Worm (Caenorhabditis elegans) whole organism, mixed stage, embryonic: Measurements from ENCODE around the gene F46E10.3.

Experiments
- M03D4.4 ChIP-seq: sonication (generic microtip); optimal IDR thresholded peaks from 2 replicates; lab custom pipeline; 2017; ENCODE audit warnings: mild to moderate bottlenecking, missing genetic modification characterization, missing compliant biosample characterization
- bed-3 ChIP-seq: fragments of 200-800 bp; sonication (Bioruptor generic); optimal IDR thresholded peaks from 3 replicates; lab custom pipeline; 2018; ENCODE audit warnings: mild to moderate bottlenecking, missing genetic modification characterization, moderate library complexity, missing compliant biosample characterization
- ceh-39 ChIP-seq: fragments of 150-350 bp; optimal IDR thresholded peaks from 2 replicates; lab custom pipeline; 2014; ENCODE audit warnings: missing biosample characterization, missing genetic modification characterization
- ceh-43 ChIP-seq: fragments of 200-800 bp; sonication (Bioruptor generic); optimal IDR thresholded peaks from 2 replicates; lab custom pipeline; 2018; ENCODE audit warnings: mild to moderate bottlenecking, missing genetic modification characterization, moderate library complexity, missing compliant biosample characterization
- ceh-83 ChIP-seq: fragments of 200-800 bp; sonication (Bioruptor generic); optimal IDR thresholded peaks from 2 replicates; lab custom pipeline; 2018; ENCODE audit warnings: mild to moderate bottlenecking, missing genetic modification characterization, missing compliant biosample characterization
- ces-1 ChIP-seq: fragments of 150-350 bp; optimal IDR thresholded peaks from 2 replicates; lab custom pipeline; 2014; ENCODE audit warnings: missing biosample characterization, missing genetic modification reagents, missing genetic modification characterization
- drap-1 ChIP-seq: fragments of 200-800 bp; sonication (Bioruptor generic); optimal IDR thresholded peaks from 3 replicates; lab custom pipeline; 2018; ENCODE audit warnings: mild to moderate bottlenecking, missing genetic modification characterization, missing compliant biosample characterization
- elt-1 ChIP-seq: sonication (generic microtip); optimal IDR thresholded peaks from 2 replicates; lab custom pipeline; 2017; ENCODE audit warnings: missing genetic modification characterization, mild to moderate bottlenecking, missing compliant biosample characterization, antibody characterized with exemption, moderate library complexity, borderline replicate concordance; ENCODE audit not compliant: insufficient read depth
- elt-3 ChIP-seq: fragments of 150-350 bp; optimal IDR thresholded peaks from 2 replicates; lab custom pipeline; 2014; ENCODE audit warnings: missing biosample characterization, missing genetic modification characterization
- flh-1 ChIP-seq: fragments of 200-800 bp; sonication (Bioruptor generic); optimal IDR thresholded peaks from 2 replicates; lab custom pipeline; 2018; ENCODE audit warnings: mild to moderate bottlenecking, missing genetic modification characterization, moderate library complexity, missing compliant biosample characterization
- ham-2 ChIP-seq: fragments of 200-800 bp; sonication (Bioruptor generic); optimal IDR thresholded peaks from 2 replicates; lab custom pipeline; 2018; ENCODE audit warnings: mild to moderate bottlenecking, missing genetic modification characterization, missing compliant biosample characterization
- hlh-1 ChIP-seq: fragments of 150-350 bp; optimal IDR thresholded peaks from 2 replicates; lab custom pipeline; 2014; ENCODE audit warnings: missing biosample characterization, missing genetic modification reagents, missing genetic modification characterization
- lin-13 ChIP-seq: fragments of 150-350 bp; optimal IDR thresholded peaks from 2 replicates; lab custom pipeline; 2014; ENCODE audit warnings: missing biosample characterization, missing genetic modification characterization
- lin-32 ChIP-seq: fragments of 200-800 bp; sonication (Bioruptor generic); optimal IDR thresholded peaks from 2 replicates; lab custom pipeline; 2018; ENCODE audit warnings: mild to moderate bottlenecking, missing genetic modification characterization, missing compliant biosample characterization
- lsy-2 ChIP-seq: fragments of 150-350 bp; optimal IDR thresholded peaks from 2 replicates; lab custom pipeline; 2014; ENCODE audit warnings: missing biosample characterization, missing genetic modification characterization
- mab-5 ChIP-seq: fragments of 150-350 bp; optimal IDR thresholded peaks from 2 replicates; lab custom pipeline; 2014; ENCODE audit warnings: missing biosample characterization, missing genetic modification characterization
- mep-1 ChIP-seq: fragments of 150-350 bp; optimal IDR thresholded peaks from 2 replicates; lab custom pipeline; 2017; ENCODE audit warnings: missing biosample characterization, missing genetic modification reagents, missing genetic modification characterization, inconsistent platforms
- mls-2 ChIP-seq: sonication (generic microtip); optimal IDR thresholded peaks from 2 replicates; lab custom pipeline; 2016; ENCODE audit warnings: mild to moderate bottlenecking, missing genetic modification characterization, moderate library complexity, missing compliant biosample characterization
- nhr-12 ChIP-seq: fragments of 150-350 bp; optimal IDR thresholded peaks from 2 replicates; lab custom pipeline; 2014; ENCODE audit warnings: missing biosample characterization, missing genetic modification characterization
- nhr-237 ChIP-seq: fragments of 150-350 bp; optimal IDR thresholded peaks from 2 replicates; lab custom pipeline; 2014; ENCODE audit warnings: missing biosample characterization, missing genetic modification characterization
- nhr-28 ChIP-seq: fragments of 150-350 bp; optimal IDR thresholded peaks from 2 replicates; lab custom pipeline; 2014; ENCODE audit warnings: missing biosample characterization, missing genetic modification characterization
- nhr-76 ChIP-seq: sonication (generic microtip); optimal IDR thresholded peaks from 2 replicates; lab custom pipeline; 2017; ENCODE audit warnings: missing biosample characterization, missing genetic modification characterization
- sem-2 ChIP-seq: fragments of 200-800 bp; sonication (Bioruptor generic); optimal IDR thresholded peaks from 2 replicates; lab custom pipeline; 2018; ENCODE audit warnings: mild to moderate bottlenecking, missing genetic modification characterization, missing compliant biosample characterization
- sptf-1 ChIP-seq: sonication (generic microtip); optimal IDR thresholded peaks from 2 replicates; lab custom pipeline; 2017; ENCODE audit warnings: mild to moderate bottlenecking, missing genetic modification characterization, moderate library complexity, missing compliant biosample characterization
- tbx-8 ChIP-seq: fragments of 200-800 bp; sonication (Bioruptor generic); optimal IDR thresholded peaks from 2 replicates; lab custom pipeline; 2018; ENCODE audit warnings: mild to moderate bottlenecking, missing genetic modification characterization, moderate library complexity, missing compliant biosample characterization
- unc-120 ChIP-seq: sonication (generic microtip); optimal IDR thresholded peaks from 2 replicates; lab custom pipeline; 2017; ENCODE audit warnings: missing genetic modification characterization, missing compliant biosample characterization; ENCODE audit not compliant: poor library complexity, severe bottlenecking
- unc-39 ChIP-seq: fragments of 150-350 bp; optimal IDR thresholded peaks from 2 replicates; lab custom pipeline; 2014; ENCODE audit warnings: missing biosample characterization, missing genetic modification characterization
- unc-62 ChIP-seq: fragments of 150-350 bp; optimal IDR thresholded peaks from 2 replicates; lab custom pipeline; 2014; ENCODE audit warnings: missing biosample characterization, missing genetic modification reagents, missing genetic modification characterization
- zip-8 ChIP-seq: fragments of 150-350 bp; optimal IDR thresholded peaks from 2 replicates; lab custom pipeline; 2014; ENCODE audit warnings: missing biosample characterization, missing genetic modification characterization

F46E10.3 gene

DNA sequence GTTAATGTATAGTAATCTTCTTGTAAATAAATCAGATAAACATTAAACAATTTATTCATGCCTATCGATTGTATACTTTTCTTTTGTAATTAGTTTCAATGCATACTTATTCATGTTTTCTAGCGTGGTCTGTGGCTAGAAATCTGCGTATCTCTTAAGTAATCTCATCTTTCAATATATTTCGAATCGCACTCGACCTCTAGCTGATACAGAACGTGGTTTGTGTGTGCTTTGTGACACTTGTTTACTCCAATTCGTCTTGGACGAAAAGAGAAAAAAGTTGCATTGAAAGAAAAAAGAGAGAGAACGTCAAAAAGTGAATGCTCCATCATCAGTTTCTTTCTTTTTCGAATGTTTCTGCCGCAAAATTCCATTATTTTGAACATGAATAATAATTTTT, 19.7 kb upstream of the F46E10.3 start:
- no peak for TF ChIP-seq ces-1 (GFP tag; lab: Kevin White, UChicago)
- TF ChIP-seq, all 35 proteins: peak for 0

DNA sequence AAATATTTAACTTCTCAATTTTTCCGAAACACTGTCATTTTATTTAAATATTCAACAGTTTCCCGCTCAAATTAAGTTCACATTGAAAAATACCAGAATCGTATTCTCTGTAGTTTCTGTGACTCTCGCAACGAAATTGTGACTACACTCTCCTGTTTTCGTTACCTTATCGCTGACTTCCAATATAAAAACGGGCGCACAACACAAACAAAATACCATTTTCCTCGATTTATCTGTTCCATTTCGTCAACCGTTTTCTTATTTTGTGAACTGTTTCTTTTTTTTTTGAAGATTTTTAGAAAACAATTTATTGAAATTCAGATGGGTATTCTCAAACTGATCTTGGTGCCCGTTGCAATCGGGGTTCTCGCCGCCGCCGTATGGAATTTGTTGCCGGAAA, 19.2 kb upstream of the F46E10.3 start, which contains the start of gene W01A11.1:
Gene W01A11.1, plus strand, starts transcription at position 322 of the 400 bp plus-strand sequence.
- TF ChIP-seq ces-1 (GFP tag; lab: Kevin White, UChicago), result no peak
- no peak for TF ChIP-seq unc-120 (tag; lab: Kevin White, UChicago)
- TF ChIP-seq sptf-1 (tag; lab: Kevin White, UChicago), result no peak
- no peak for TF ChIP-seq bed-3
- TF ChIP-seq ceh-83 (GFP tag; lab: Kevin White, UChicago), result no peak
- no peak for TF ChIP-seq sem-2 (GFP tag; lab: Kevin White, UChicago)
- no peak for TF ChIP-seq mep-1 (tag; lab: Kevin White, UChicago)

DNA sequence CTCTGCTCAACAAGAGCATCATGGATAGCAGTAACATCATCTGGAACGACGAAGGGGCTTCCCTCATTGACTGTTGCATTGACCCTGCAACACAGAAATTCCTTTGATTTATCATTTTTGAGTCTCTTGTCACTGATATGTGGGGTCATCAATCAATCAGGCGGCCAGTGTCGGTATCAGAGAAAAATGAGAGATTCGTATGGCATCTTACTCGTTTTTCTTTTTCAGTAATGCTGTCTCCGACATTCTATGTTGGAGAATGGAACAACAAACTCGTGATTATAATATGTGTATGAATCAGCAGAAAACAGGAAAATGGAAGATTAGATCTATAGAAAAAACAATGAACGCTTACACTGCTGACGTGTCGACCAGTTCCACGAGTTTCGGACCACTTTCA, 14.9 kb upstream of the F46E10.3 start:
- TF ChIP-seq nhr-237 (tag; lab: Kevin White, UChicago), result no peak
- TF ChIP-seq elt-3 (tag; lab: Kevin White, UChicago), result no peak
- TF ChIP-seq ceh-43 (GFP tag; lab: Kevin White, UChicago), result no peak
- no peak for TF ChIP-seq ces-1 (GFP tag; lab: Kevin White, UChicago)
- TF ChIP-seq unc-62, result peak; percentile 9

DNA sequence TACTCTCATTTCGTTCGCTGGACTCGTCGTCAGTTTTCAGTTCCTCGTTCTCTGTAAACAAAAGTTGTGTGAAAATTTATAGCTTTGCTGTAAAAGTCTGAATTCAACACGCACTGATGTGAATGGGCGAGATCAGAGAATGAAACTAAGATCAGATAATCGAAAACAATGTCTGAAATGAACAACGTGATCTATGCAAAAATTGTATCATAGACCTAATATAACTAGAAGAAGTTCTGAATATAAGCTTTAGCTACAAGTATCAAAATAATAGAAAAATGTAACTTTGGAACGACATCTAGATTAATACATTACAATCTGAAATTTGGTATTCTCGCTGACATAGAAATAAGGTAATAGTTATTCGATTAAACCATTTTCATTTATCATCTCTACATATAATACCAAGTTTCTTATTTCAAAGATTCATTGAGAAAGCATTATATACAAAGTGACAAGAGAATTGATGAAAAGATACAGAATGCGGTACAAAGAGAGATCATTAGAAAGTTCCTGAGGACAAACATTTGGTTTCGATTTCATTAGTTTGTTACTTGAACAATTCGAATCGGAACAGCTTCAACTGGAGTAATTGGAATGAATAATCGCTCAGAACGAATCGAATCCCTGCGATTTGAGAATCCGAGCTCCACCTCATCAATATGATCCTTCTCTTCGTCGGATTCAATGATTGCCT, 13.8 kb upstream of the F46E10.3 start, which contains the start of gene moc-2:
Gene moc-2, minus strand, starts transcription at position 51 of the 697 bp plus-strand sequence.
- TF ChIP-seq nhr-76 (tag; lab: Kevin White, UChicago) (no peak), lsy-2 (tag; lab: Kevin White, UChicago) (no peak), ceh-39 (tag; lab: Kevin White, UChicago) (no peak), elt-3 (tag; lab: Kevin White, UChicago) (no peak), unc-62 (no peak)

DNA sequence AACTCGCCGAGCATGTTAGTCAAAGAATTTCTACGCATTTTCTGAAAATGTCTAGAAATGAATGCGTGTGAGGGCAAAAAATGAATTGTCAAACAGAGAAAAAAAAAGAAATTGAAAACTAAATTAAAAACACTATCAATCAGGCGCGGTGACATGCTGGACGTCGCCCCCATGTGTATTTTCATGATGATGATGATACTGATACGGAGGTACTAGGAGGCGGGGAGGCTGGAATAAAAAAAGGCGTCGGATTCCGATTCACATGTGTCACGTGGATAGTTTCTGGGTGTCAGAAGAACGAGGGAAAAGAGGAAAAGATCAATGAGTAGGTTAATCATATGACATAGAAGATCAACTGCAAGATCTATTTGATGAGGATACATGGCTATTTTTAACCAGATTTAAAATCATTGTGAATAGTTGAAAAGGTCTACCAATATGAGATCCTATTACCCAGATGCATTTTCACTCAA, 12.7 kb upstream of the F46E10.3 start, which contains the start of gene W01A11.7:
Gene W01A11.7, minus strand, starts transcription at position 51 of the 473 bp plus-strand sequence.
- no peak for TF ChIP-seq ham-2 (GFP tag; lab: Kevin White, UChicago)
- no peak for TF ChIP-seq sptf-1 (tag; lab: Kevin White, UChicago)
- TF ChIP-seq flh-1, result no peak
- TF ChIP-seq lin-13, result no peak
- no peak for TF ChIP-seq mls-2

DNA sequence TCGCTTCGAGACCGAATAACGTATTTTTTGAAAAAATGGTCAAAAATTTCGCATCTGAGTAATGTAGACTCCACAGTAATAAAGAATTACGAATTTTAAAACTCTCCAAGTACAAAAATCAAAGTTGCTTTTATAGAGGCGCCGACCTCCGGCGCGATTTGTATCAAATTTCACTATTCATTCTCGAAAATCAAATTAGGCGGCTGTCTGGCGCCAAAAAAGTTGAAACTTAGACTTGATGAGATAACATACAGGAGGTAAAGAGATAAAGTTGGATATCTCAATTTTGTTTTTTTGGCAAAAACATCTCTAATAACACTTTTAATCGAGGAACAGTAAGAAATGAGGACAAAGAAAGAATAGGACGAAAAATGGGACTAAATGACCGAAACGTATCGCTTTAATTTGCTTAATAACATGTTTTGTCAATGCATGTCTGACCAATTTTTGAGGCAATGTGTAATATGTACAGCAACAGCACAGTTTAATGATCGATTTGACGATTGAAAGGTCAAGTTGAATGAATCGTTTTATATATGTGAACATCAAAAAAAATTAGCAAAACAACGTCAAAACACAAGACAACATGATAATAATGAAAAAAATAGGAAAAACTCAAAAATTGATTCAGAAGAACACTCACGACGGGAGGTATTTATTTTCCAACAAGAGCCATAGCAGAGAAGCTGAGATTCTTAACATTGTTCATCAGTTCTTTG, 11.7 kb upstream of the F46E10.3 start:
- TF ChIP-seq lin-13, result no peak
- TF ChIP-seq hlh-1 (tag; lab: Kevin White, UChicago), result no peak
- TF ChIP-seq unc-62, result no peak
- no peak for TF ChIP-seq drap-1
- TF ChIP-seq sptf-1 (tag; lab: Kevin White, UChicago), result no peak
- no peak for TF ChIP-seq zip-8 (tag; lab: Kevin White, UChicago)
- no peak for TF ChIP-seq nhr-28
- no peak for TF ChIP-seq nhr-237 (tag; lab: Kevin White, UChicago)
- no peak for TF ChIP-seq elt-1
- TF ChIP-seq ceh-43 (GFP tag; lab: Kevin White, UChicago), result no peak
- TF ChIP-seq ceh-83 (GFP tag; lab: Kevin White, UChicago), result no peak
- TF ChIP-seq mab-5, result no peak
- no peak for TF ChIP-seq tbx-8 (GFP tag; lab: Kevin White, UChicago)
- TF ChIP-seq lin-32 (GFP tag; lab: Kevin White, UChicago), result no peak
- no peak for TF ChIP-seq ces-1 (GFP tag; lab: Kevin White, UChicago)
- no peak for TF ChIP-seq nhr-12 (tag; lab: Kevin White, UChicago)
- no peak for TF ChIP-seq unc-39 (tag; lab: Kevin White, UChicago)
- no peak for TF ChIP-seq M03D4.4 (tag; lab: Kevin White, UChicago)
- no peak for TF ChIP-seq nhr-76 (tag; lab: Kevin White, UChicago)
- no peak for TF ChIP-seq unc-120 (tag; lab: Kevin White, UChicago)
